Worm (Caenorhabditis elegans) whole organism, mixed stage, embryonic: ENCODE data around the gene F25B5.3.

Experiments used
- elt-1 ChIP-seq: sonication (generic microtip); optimal IDR thresholded peaks from 2 replicates; lab custom pipeline; 2017; ENCODE audit warnings: missing genetic modification characterization, mild to moderate bottlenecking, missing compliant biosample characterization, antibody characterized with exemption, moderate library complexity, borderline replicate concordance; ENCODE audit not compliant: insufficient read depth
- ham-2 ChIP-seq: fragments of 200-800 bp; sonication (Bioruptor generic); optimal IDR thresholded peaks from 2 replicates; lab custom pipeline; 2018; ENCODE audit warnings: mild to moderate bottlenecking, missing genetic modification characterization, missing compliant biosample characterization
- nhr-12 ChIP-seq: fragments of 150-350 bp; optimal IDR thresholded peaks from 2 replicates; lab custom pipeline; 2014; ENCODE audit warnings: missing biosample characterization, missing genetic modification characterization
- nhr-76 ChIP-seq: sonication (generic microtip); optimal IDR thresholded peaks from 2 replicates; lab custom pipeline; 2017; ENCODE audit warnings: missing biosample characterization, missing genetic modification characterization
- ztf-11 ChIP-seq: fragments of 150-350 bp; optimal IDR thresholded peaks from 2 replicates; lab custom pipeline; 2014; ENCODE audit warnings: missing biosample characterization, missing genetic modification characterization

ce11 chrIII:5964058-5964632, 15.5 kb downstream of the F25B5.3 start:
- TF ChIP-seq ham-2 (GFP tag; lab: Kevin White, UChicago) = no peak
- no peak for TF ChIP-seq nhr-12 (tag; lab: Kevin White, UChicago)
- TF ChIP-seq nhr-76 (tag; lab: Kevin White, UChicago) = no peak
- no peak for TF ChIP-seq ztf-11 (tag; lab: Kevin White, UChicago)
- no peak for TF ChIP-seq elt-1 (tag; lab: Kevin White, UChicago)
